Worm (Caenorhabditis elegans) whole organism, young adult: ENCODE measurements around the gene flp-11.

ENCODE experiments used
- C17E4.6 ChIP-seq: fragments of 200-800 bp; sonication (Bioruptor generic); IDR thresholded peaks from 2 replicates; pipeline ENCODE4 v1.3.6; 2022; ENCODE audit warnings: missing genetic modification reagents, missing genetic modification characterization, missing compliant biosample characterization
- F52B5.7 ChIP-seq: sonication (generic microtip); optimal IDR thresholded peaks from 2 replicates; lab custom pipeline; 2016; ENCODE audit warnings: mild to moderate bottlenecking, missing genetic modification characterization, missing compliant biosample characterization
- ama-1 ChIP-seq, 3 experiments: fragments of 150-350 bp in 1 of 3; sonication (generic microtip) in 2 of 3; optimal IDR thresholded peaks; 2 replicates each; lab custom pipeline; 2014 to 2018; ENCODE audit warnings: missing biosample characterization in 2 of 3, missing genetic modification characterization in 2 of 3, missing genetic modification reagents in 2 of 3
- ccch-3 ChIP-seq: fragments of 200-800 bp; sonication (Bioruptor generic); optimal IDR thresholded peaks from 2 replicates; lab custom pipeline; 2018; ENCODE audit warnings: mild to moderate bottlenecking, missing genetic modification characterization, missing compliant biosample characterization
- cebp-2 ChIP-seq: fragments of 200-800 bp; sonication (Bioruptor generic); IDR thresholded peaks from 2 replicates; pipeline ENCODE4 v1.3.6; 2022; ENCODE audit warnings: missing genetic modification characterization, missing compliant biosample characterization
- egl-44 ChIP-seq: fragments of 200-800 bp; sonication (Bioruptor generic); IDR thresholded peaks from 2 replicates; pipeline ENCODE4 v1.3.6; 2022; ENCODE audit warnings: missing genetic modification reagents, missing genetic modification characterization, missing compliant biosample characterization
- fkh-3 ChIP-seq: sonication (generic microtip); optimal IDR thresholded peaks from 2 replicates; lab custom pipeline; 2016; ENCODE audit warnings: mild to moderate bottlenecking, missing genetic modification characterization, missing compliant biosample characterization
- hrde-1 ChIP-seq: sonication (generic microtip); optimal IDR thresholded peaks from 2 replicates; lab custom pipeline; 2016; ENCODE audit warnings: missing genetic modification characterization, mild to moderate bottlenecking, missing compliant biosample characterization, moderate library complexity, missing genotype, missing genetic modification reagents, borderline replicate concordance
- lin-54 ChIP-seq: fragments of 200-800 bp; sonication (Bioruptor generic); optimal IDR thresholded peaks from 2 replicates; lab custom pipeline; 2018; ENCODE audit warnings: mild to moderate bottlenecking, missing genetic modification characterization, missing compliant biosample characterization
- madf-6 ChIP-seq: fragments of 200-800 bp; sonication (Bioruptor generic); IDR thresholded peaks from 2 replicates; pipeline ENCODE4 v1.3.6; 2022; ENCODE audit warnings: missing genetic modification reagents, missing genetic modification characterization, missing compliant biosample characterization
- nhr-120 ChIP-seq: fragments of 200-800 bp; sonication (Bioruptor generic); IDR thresholded peaks from 2 replicates; pipeline ENCODE4 v1.3.6; 2022; ENCODE audit warnings: missing genetic modification characterization, missing compliant biosample characterization
- pha-4 ChIP-seq: fragments of 150-350 bp; sonication (generic microtip); optimal IDR thresholded peaks from 2 replicates; lab custom pipeline; 2014; ENCODE audit warnings: missing biosample characterization, missing genetic modification reagents, missing genetic modification characterization
- sdz-38 ChIP-seq: sonication (generic microtip); optimal IDR thresholded peaks from 2 replicates; lab custom pipeline; 2016; ENCODE audit warnings: missing genotype, missing genetic modification characterization, missing compliant biosample characterization
- unc-130 ChIP-seq: sonication (generic microtip); optimal IDR thresholded peaks from 2 replicates; lab custom pipeline; 2016; ENCODE audit warnings: missing genetic modification reagents, missing genetic modification characterization, missing compliant biosample characterization

DNA sequence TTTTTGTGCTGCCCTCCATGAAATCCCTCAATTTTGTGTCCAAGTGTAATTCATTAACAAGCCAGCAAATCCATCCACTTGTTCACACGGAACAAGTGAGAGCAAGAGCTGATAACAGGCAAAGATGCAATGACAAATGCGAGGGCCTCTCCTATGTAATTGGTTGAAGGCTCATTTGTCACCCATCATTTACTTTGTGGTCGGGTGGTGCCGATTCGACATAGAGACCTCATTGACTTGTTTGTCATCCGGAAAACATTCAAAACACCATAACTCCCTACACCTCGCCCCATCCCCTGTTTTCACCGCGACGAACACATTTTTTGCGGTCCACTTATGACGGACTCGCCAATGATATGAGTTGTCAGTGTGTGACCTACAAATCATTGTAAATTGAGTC lies 26.5 kb downstream of the flp-11 start:
- TF ChIP-seq unc-130 (GFP tag; lab: Kevin White, UChicago) (no peak), lin-54 (GFP tag; lab: Kevin White, UChicago) (no peak), pha-4 (no peak), fkh-3 (tag; lab: Kevin White, UChicago) (no peak), sdz-38 (tag; lab: Kevin White, UChicago) (no peak), cebp-2 (GFP tag; lab: Robert Waterston, UW) (no peak), nhr-120 (no peak), C17E4.6 (no peak), F52B5.7 (tag; lab: Kevin White, UChicago) (no peak), hrde-1 (tag; lab: Kevin White, UChicago) (no peak), egl-44 (no peak), ama-1 (optimal IDR thresholded peaks at IDR 0.05; lab: Kevin White, UChicago) (no peak), ama-1 (GFP tag; optimal IDR thresholded peaks at IDR 0.05; lab: Kevin White, UChicago) (no peak), madf-6 (no peak), ccch-3 (GFP tag; lab: Kevin White, UChicago) (no peak)
